Worm (Caenorhabditis elegans) whole organism, L4/young adult: ENCODE results near the gene btbd-10.

ENCODE experiments used
- dao-5 ChIP-seq: sonication (generic microtip); optimal IDR thresholded peaks from 2 replicates; lab custom pipeline; 2016; ENCODE audit warnings: missing genotype, missing genetic modification characterization, moderate library complexity, missing compliant biosample characterization
- him-1 ChIP-seq: sonication (generic microtip); optimal IDR thresholded peaks from 2 replicates; lab custom pipeline; 2016; ENCODE audit warnings: missing genotype, missing genetic modification reagents, missing genetic modification characterization, missing compliant biosample characterization

DNA sequence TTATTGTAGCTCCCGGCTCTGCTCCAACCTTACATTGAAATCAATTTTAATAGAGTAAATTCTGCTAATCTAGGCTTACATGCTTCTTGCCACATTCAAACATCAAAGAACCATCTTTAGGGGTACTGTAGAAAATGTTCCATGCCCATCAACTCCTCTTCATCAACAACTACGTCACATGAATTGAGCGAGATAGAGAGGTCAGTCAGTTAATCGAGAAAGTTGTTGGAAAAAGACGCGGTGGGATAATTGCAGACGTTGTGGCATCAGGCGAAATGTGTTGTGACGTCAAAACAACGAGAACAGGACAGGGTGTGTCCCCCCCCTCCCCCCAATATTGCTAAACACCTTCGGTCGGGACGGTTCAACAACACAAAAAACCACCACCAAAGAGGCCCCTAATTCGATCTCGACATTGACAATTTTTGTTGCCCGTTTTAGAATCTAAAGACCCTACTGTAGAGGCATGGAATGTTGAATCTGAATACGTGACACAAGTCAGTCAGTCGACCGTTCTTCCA lies 13.8 kb downstream of the btbd-10 start:
- TF ChIP-seq him-1 (tag; lab: Kevin White, UChicago) (no peak), dao-5 (no peak)
